Worm (Caenorhabditis elegans) whole organism, L2 larva: ENCODE data around the gene lir-3.

Source experiments
- fos-1 ChIP-seq: fragments of 150-350 bp; optimal IDR thresholded peaks from 2 replicates; lab custom pipeline; 2014; ENCODE audit warnings: missing biosample characterization, missing genetic modification characterization
- mdl-1 ChIP-seq, 2 experiments: fragments of 150-350 bp in 1 of 2; sonication (generic microtip) in 1 of 2; optimal IDR thresholded peaks; 2 replicates each; lab custom pipeline; 2017; ENCODE audit warnings: missing biosample characterization in 2 of 2, missing genetic modification characterization in 2 of 2
- nhr-25 ChIP-seq: fragments of 150-350 bp; sonication (generic microtip); optimal IDR thresholded peaks from 3 replicates; lab custom pipeline; 2014; ENCODE audit warnings: missing biosample characterization, missing genetic modification characterization
- nhr-77 ChIP-seq: fragments of 150-350 bp; optimal IDR thresholded peaks from 2 replicates; lab custom pipeline; 2014; ENCODE audit warnings: missing biosample characterization, missing genetic modification characterization
- skn-1 ChIP-seq: sonication (generic microtip); optimal IDR thresholded peaks from 2 replicates; lab custom pipeline; 2017; ENCODE audit warnings: missing biosample characterization, missing genetic modification characterization

- TF ChIP-seq nhr-25 (tag; lab: Kevin White, UChicago) (no peak), mdl-1 (tag; optimal IDR thresholded peaks at IDR 0.05; lab: Kevin White, UChicago) (no peak), skn-1 (tag; lab: Kevin White, UChicago) (no peak), fos-1 (tag; lab: Kevin White, UChicago) (peak; percentile 4), nhr-77 (no peak)
These were observed 34.5 kb downstream of the lir-3 start for ce11 chrII:11149866-11150685.
